Fruit fly (Drosophila melanogaster): Measurements from ENCODE around the gene CG32409.
A peak's percentile ranks its signal among the peaks of the same experiment; 100 is the strongest.

The CG32409 gene

DNA sequence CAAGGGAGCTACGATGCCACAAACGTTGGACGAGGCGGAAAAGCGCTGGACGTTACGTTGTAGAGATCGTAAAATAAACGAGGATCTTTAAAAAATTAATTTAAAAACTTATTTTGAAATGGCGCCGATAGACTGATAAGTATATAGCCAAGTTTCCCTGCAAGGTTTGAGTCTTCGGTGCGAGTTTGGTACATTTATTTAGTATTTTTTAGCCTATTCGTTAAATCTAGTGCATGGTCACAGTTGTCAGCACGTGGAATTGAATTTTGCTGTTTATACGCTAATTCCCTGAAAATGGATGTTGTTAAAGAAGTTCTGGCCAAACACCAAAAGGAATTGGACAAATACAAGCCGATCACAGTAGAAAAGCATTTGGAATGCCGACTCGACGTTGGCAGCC is at the start of gene CG32409 (continued):
- TF ChIP-seq nmo (GFP tag; optimal IDR thresholded peaks at IDR 0.05) (peak; percentile 44), CG2129 (GFP tag; IDR thresholded peaks at IDR 0.05; ENCODE audit: partially characterized antibody) (no peak), Dref (GFP tag; IDR thresholded peaks at IDR 0.05) (peak; percentile 88), fd64A (GFP tag; optimal IDR thresholded peaks at IDR 0.05) (no peak), CG4617 (GFP tag; optimal IDR thresholded peaks at IDR 0.05; ENCODE audit: borderline replicate concordance) (peak; percentile 28), ken (GFP tag; IDR thresholded peaks at IDR 0.05) (no peak), CG3847 (GFP tag; IDR thresholded peaks at IDR 0.05) (peak; percentile 58; the same call in 1 of the 2 replicates), stwl (tag; optimal IDR thresholded peaks at IDR 0.05) (peak; percentile 53), al (GFP tag; IDR thresholded peaks at IDR 0.05) (no peak), Camta (GFP tag; optimal IDR thresholded peaks at IDR 0.05) (no peak), NK7.1 (GFP tag; optimal IDR thresholded peaks at IDR 0.05) (no peak), pita (GFP tag; optimal IDR thresholded peaks at IDR 0.05) (peak; percentile 68), CG1529 (GFP tag; optimal IDR thresholded peaks at IDR 0.05) (no peak), sd (tag; optimal IDR thresholded peaks at IDR 0.05) (no peak), chinmo (GFP tag; IDR thresholded peaks at IDR 0.05; ENCODE audit: partially characterized antibody) (0 out of 4 replicates have a peak, but pooled peaks have one; percentile 36), CG15514 (GFP tag; optimal IDR thresholded peaks at IDR 0.05) (peak; percentile 62), Six4 (GFP tag; optimal IDR thresholded peaks at IDR 0.05) (no peak), dm (GFP tag; optimal IDR thresholded peaks at IDR 0.05) (peak; percentile 99), Dad (GFP tag; optimal IDR thresholded peaks at IDR 0.05) (no peak), knrl (GFP tag; IDR thresholded peaks at IDR 0.05; ENCODE audit: partially characterized antibody) (0 out of 3 replicates have a peak, but pooled peaks have one; percentile 15), HmgD (GFP tag; optimal IDR thresholded peaks at IDR 0.05) (peak; percentile 27), HmgZ (tag; optimal IDR thresholded peaks at IDR 0.05) (peak; percentile 55), Fer1 (GFP tag; optimal IDR thresholded peaks at IDR 0.05) (no peak), gfzf (GFP tag; optimal IDR thresholded peaks at IDR 0.05) (peak; percentile 97), exex (tag; optimal IDR thresholded peaks at IDR 0.05) (no peak), Vsx1 (GFP tag; optimal IDR thresholded peaks at IDR 0.05) (no peak), crp (GFP tag; optimal IDR thresholded peaks at IDR 0.05) (no peak), Xrp1 (GFP tag; IDR thresholded peaks at IDR 0.05) (no peak), Mad (GFP tag; optimal IDR thresholded peaks at IDR 0.05) (peak; percentile 25), vvl (GFP tag; IDR thresholded peaks at IDR 0.05) (0 out of 2 replicates have a peak, but pooled peaks have one; percentile 11), chif (GFP tag; optimal IDR thresholded peaks at IDR 0.05) (peak in 1 of 2 experiments; percentile 14), CG2678 (tag; optimal IDR thresholded peaks at IDR 0.05) (no peak), Rfx (GFP tag; IDR thresholded peaks at IDR 0.05) (no peak), oc (tag; optimal IDR thresholded peaks at IDR 0.05) (no peak), Dll (GFP tag; IDR thresholded peaks at IDR 0.05; ENCODE audit: partially characterized antibody) (0 out of 4 replicates have a peak, but pooled peaks have one; percentile 35), Fer2 (tag; optimal IDR thresholded peaks at IDR 0.05) (no peak), CG16813 (GFP tag; IDR thresholded peaks at IDR 0.05; ENCODE audit: partially characterized antibody) (no peak), Stat92E (GFP tag; optimal IDR thresholded peaks at IDR 0.05) (peak in 1 of 3 experiments; percentile 62), CG2116 (GFP tag; optimal IDR thresholded peaks at IDR 0.05) (peak; percentile 68), CG6272 (GFP tag; IDR thresholded peaks at IDR 0.05) (no peak), Max (GFP tag; optimal IDR thresholded peaks at IDR 0.05) (peak; percentile 96), CG17359 (tag; optimal IDR thresholded peaks at IDR 0.05) (no peak)
